Worm (Caenorhabditis elegans): ENCODE measurements around the gene srab-18.

DNA sequence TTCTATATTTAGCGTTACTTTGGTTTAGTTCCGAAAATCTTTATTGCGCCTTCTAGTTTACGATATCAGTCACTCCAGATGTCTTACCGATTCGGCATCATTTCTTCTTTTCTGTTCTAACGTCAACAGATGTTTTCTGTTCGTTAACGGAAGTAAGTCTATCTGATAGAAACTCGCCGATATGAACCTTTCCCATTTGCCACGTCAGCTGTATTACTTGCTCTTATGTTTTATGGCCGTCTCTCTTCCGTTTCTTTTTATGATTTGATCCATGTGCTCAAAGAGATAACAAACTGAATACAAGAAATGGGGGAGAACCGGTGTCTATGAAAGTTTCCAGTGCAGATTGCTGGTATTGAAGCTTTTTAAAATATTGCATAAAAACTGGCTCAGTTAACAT, 8.2 kb upstream of the srab-18 start, which contains the start of gene srab-26:
- TF ChIP-seq unc-55 (GFP tag; optimal IDR thresholded peaks at IDR 0.05) = no peak
- no peak for TF ChIP-seq ama-1 (optimal IDR thresholded peaks at IDR 0.05)
